Fruit fly (Drosophila melanogaster): ENCODE results near the gene Snmp1.
A peak's percentile ranks its signal among the peaks of the same experiment; 100 is the strongest.

The Snmp1 gene

dm6 chr3R:21140458-21140857 lies 27.5 kb downstream of the Snmp1 start, which contains the start of gene SNF4Agamma:
TSS of gene SNF4Agamma (plus strand) at chr3R:21140739.
- peak; percentile 25 for TF ChIP-seq CG17801 (GFP tag; optimal IDR thresholded peaks at IDR 0.05; ENCODE audit: partially characterized antibody)

DNA sequence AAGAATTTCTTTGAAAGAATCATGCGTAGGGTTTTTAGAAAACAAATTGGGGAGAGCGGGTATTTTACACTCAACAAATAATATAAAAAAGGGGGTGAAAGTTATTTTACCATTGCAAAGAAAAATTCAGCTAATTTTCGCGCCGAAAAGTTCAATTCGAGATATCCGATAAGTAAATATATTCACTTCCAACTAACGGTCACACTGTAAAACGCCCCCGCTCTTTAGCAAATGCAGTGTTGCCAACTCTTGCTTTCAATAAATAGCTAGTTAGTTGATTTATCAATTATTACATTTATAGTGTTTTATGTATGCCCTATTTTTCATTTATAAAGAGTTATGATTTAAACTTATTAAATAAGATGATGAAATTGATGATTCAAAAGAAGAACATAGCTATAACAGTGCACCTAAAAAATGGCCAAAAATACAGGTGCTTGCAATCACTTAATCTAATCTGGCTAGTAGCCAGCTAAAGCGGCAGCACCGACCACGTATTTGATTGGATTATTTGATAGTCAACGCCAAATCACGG lies 29.7 kb downstream of the Snmp1 start, which contains the start of gene meigo:
Gene meigo (plus strand): TSS at position 51 of the 535 bp plus-strand sequence.
- TF ChIP-seq CG17801 (GFP tag; optimal IDR thresholded peaks at IDR 0.05; ENCODE audit: partially characterized antibody), result peak; percentile 70

dm6 chr3R:21133951-21134350 lies 34.1 kb downstream of the Snmp1 start, which contains the start of gene Usp8:
TSS of gene Usp8 (plus strand) at chr3R:21134262.
- TF ChIP-seq CG17801 (GFP tag; optimal IDR thresholded peaks at IDR 0.05; ENCODE audit: partially characterized antibody), result peak; percentile 45

DNA sequence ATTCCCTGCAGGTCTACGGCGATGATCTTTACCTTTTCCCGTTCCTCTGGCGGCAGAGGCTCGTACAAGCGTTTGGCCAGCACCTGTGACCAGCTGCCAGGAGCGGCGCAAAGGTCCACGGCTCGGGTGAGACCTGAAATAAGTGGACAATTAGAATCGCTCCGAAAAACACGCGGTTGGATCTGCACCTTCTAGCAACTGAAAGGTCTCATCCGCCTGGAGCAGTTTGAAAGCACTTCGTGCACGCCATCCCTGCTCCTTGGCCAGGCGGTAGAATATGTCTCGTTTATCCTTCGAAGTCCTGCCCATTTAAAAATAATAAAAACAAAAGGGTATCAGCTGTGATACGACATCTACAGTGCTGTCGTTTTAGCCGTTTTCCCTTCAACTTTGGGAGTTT lies 34.5 kb downstream of the Snmp1 start, which contains the start of gene Trm7-34:
Gene Trm7-34 (minus strand): TSS at position 365 of the 400 bp plus-strand sequence.
- TF ChIP-seq CG17801 (GFP tag; optimal IDR thresholded peaks at IDR 0.05; ENCODE audit: partially characterized antibody), result no peak

DNA sequence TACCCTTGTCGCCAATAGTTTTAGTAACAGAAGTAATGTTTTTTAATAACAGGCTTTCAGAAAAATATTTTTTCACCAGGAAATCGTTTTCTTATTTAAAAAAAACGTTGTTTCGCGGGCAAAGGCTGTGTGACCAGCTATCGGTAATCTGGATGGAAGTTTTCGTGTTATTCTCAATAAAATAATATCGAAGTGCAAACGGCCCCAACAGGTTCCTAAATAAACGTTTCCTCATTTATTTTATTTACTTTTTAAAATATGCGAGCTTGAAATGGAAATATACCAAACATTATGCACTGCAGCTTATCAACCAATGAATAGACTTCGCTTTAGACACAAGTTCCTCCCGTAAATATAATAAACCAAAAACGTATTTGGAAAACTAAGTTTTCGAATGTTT lies 38.0 kb downstream of the Snmp1 start, which contains the start of gene Ice2:
Gene Ice2 (plus strand): TSS at position 167 of the 400 bp plus-strand sequence.
- TF ChIP-seq CG17801 (GFP tag; optimal IDR thresholded peaks at IDR 0.05; ENCODE audit: partially characterized antibody), result no peak

dm6 chr3R:21129617-21130016 lies 38.4 kb downstream of the Snmp1 start, which contains the start of gene Obp93a:
TSS of gene Obp93a (minus strand) at chr3R:21129717.
- no peak for TF ChIP-seq CG17801 (GFP tag; optimal IDR thresholded peaks at IDR 0.05; ENCODE audit: partially characterized antibody)

DNA sequence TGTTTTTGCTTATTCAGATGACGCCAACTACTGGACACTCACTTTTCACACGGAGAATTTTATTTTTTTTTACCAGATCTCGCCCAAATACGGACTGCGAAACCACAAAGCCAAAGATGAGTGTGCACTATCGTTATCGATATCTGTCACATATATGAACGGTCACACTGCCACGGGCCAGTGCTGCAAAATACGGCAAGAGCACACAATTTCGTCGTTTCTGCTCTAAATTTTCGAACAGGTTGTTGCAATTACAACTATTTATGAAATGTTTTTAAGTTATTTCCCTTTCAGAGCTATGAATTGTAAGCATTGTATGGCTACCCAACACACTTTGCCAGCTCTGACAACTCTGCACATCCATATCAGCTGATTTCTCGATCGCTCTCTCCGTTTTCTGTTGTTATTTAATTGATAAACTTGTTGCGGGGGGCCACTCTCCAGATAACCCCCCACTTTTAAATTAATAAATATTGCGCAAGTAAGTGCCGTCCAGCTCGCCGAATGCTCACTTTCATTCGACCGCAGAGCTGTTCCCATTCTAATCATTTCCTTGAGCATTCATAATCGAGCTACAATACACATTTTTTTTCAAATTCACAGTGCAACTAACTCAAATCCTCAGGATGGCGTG lies 40.5 kb downstream of the Snmp1 start, which contains the start of the genes slmb and CG5793:
Gene slmb (minus strand): TSS at position 134 of the 634 bp plus-strand sequence.
Gene CG5793 (plus strand): TSS at position 222 of the 634 bp plus-strand sequence.
- TF ChIP-seq CG17801 (GFP tag; optimal IDR thresholded peaks at IDR 0.05; ENCODE audit: partially characterized antibody), result peak; percentile 60

dm6 chr3R:21126673-21127284 lies 41.2 kb downstream of the Snmp1 start:
- TF ChIP-seq CG17801 (GFP tag; optimal IDR thresholded peaks at IDR 0.05; ENCODE audit: partially characterized antibody), result no peak

DNA sequence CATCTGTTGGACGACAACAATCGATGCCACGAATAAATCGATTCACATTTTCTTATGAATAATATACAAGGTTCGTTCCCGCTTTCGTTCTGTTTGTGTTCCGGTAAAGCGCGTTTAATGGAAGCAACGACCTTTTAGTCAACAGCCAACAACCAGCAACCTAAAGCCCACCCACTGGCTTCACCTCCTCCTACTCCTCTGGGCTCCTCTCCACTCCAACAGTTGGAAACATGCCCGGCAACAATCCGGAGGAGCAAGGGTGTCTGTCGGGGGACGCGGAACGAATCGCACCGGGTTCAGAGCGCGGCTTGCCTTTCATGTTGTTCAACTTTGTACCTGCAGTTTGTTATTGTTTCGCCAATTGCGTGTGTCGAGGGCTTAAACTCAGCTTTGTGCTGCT lies 43.8 kb downstream of the Snmp1 start:
- no peak for TF ChIP-seq CG17801 (GFP tag; optimal IDR thresholded peaks at IDR 0.05; ENCODE audit: partially characterized antibody)

DNA sequence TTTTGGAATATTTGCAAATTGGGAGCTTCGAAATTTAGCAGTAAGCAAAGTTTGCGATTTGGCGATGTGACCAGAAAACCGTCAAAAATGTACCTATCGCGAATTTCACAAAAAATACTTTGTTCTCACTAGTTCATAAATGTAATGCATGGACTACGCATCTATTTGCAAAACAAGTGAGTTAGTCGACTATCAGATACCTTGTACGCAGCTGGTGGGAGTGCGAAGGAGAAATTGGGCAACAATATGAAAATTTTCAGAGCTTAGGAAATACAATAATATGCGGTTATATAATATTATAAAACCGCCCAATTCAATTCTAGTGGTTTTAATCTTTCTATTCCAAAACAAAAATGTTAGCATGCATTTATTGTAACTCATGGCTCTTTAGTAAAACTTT lies 49.2 kb downstream of the Snmp1 start, which contains the start of gene Bdbt:
Gene Bdbt (minus strand): TSS at position 73 of the 400 bp plus-strand sequence.
- TF ChIP-seq CG17801 (GFP tag; optimal IDR thresholded peaks at IDR 0.05; ENCODE audit: partially characterized antibody), result peak; percentile 40

- no peak for TF ChIP-seq CG17801 (GFP tag; optimal IDR thresholded peaks at IDR 0.05; ENCODE audit: partially characterized antibody)
These were observed 51.9 kb downstream of the Snmp1 start, which contains the start of gene ppan for dm6 chr3R:21116057-21116456. TSS of gene ppan (plus strand) at chr3R:21116254.

Measured in ovary, adult (tissue).